Fruit fly (Drosophila melanogaster) whole organism, embryonic: ENCODE results near the gene CG3342.

Source experiments
- Awh ChIP-seq: fragments of 200-800 bp; sonication (Bioruptor generic); IDR thresholded peaks from 2 replicates; pipeline ENCODE4, ENCODE4 v1.3.6; 2022; ENCODE audit warnings: missing biosample characterization, missing genetic modification characterization
- Bteb2 ChIP-seq: fragments of 200-800 bp; sonication (Bioruptor generic); optimal IDR thresholded peaks from 2 replicates; lab custom pipeline; 2016; ENCODE audit warnings: missing biosample characterization, missing genetic modification characterization
- CG10209 ChIP-seq: fragments of 200-800 bp; sonication (Bioruptor generic); optimal IDR thresholded peaks from 3 replicates; lab custom pipeline; 2017; ENCODE audit warnings: missing biosample characterization, mild to moderate bottlenecking, missing genetic modification characterization, missing genetic modification reagents
- CG10979 ChIP-seq: fragments of 200-800 bp; sonication (Bioruptor generic); optimal IDR thresholded peaks from 2 replicates; lab custom pipeline; 2018; ENCODE audit warnings: missing biosample characterization, mild to moderate bottlenecking, missing genetic modification characterization, moderate library complexity
- CG11504 ChIP-seq: fragments of 200-800 bp; sonication (Bioruptor generic); optimal IDR thresholded peaks from 3 replicates; lab custom pipeline; 2019; ENCODE audit warnings: missing biosample characterization, mild to moderate bottlenecking, missing genetic modification characterization, moderate library complexity
- CG12769 ChIP-seq: fragments of 200-800 bp; sonication (Bioruptor generic); optimal IDR thresholded peaks from 2 replicates; lab custom pipeline; 2019; ENCODE audit warnings: missing biosample characterization, mild to moderate bottlenecking, missing genetic modification characterization, moderate library complexity
- CG13287 ChIP-seq: fragments of 200-800 bp; sonication (Bioruptor generic); IDR thresholded peaks from 2 replicates; pipeline ENCODE4 v1.3.6; 2022; ENCODE audit warnings: missing biosample characterization, missing genetic modification characterization; ENCODE audit not compliant: partially characterized antibody
- CG13894 ChIP-seq: fragments of 200-800 bp; sonication (Bioruptor generic); optimal IDR thresholded peaks from 3 replicates; lab custom pipeline; 2018; ENCODE audit warnings: missing biosample characterization, mild to moderate bottlenecking, missing genetic modification characterization, moderate library complexity
- CG15011 ChIP-seq: fragments of 200-800 bp; sonication (Bioruptor generic); optimal IDR thresholded peaks from 3 replicates; lab custom pipeline; 2018; ENCODE audit warnings: missing biosample characterization, mild to moderate bottlenecking, missing genetic modification characterization
- CG16815 ChIP-seq: fragments of 200-800 bp; sonication (Bioruptor generic); optimal IDR thresholded peaks from 3 replicates; lab custom pipeline; 2017; ENCODE audit warnings: missing biosample characterization, mild to moderate bottlenecking, missing genetic modification characterization
- CG2120 ChIP-seq: fragments of 200-800 bp; sonication (Bioruptor generic); optimal IDR thresholded peaks from 3 replicates; lab custom pipeline; 2016; ENCODE audit warnings: missing biosample characterization, missing genetic modification characterization
- CG2678 ChIP-seq: fragments of 200-800 bp; sonication (Bioruptor generic); optimal IDR thresholded peaks from 3 replicates; lab custom pipeline; 2019; ENCODE audit warnings: missing biosample characterization, mild to moderate bottlenecking, missing genetic modification characterization, moderate library complexity
- CG31441 ChIP-seq: fragments of 200-800 bp; sonication (Bioruptor generic); IDR thresholded peaks from 2 replicates; pipeline ENCODE4 v1.3.6; 2022; ENCODE audit warnings: missing biosample characterization, missing genetic modification characterization
- CG32532 ChIP-seq: fragments of 200-800 bp; sonication (Bioruptor generic); IDR thresholded peaks from 2 replicates; pipeline ENCODE4 v1.3.6; 2022; ENCODE audit warnings: missing biosample characterization, missing genetic modification characterization
- CG3281 ChIP-seq: fragments of 200-800 bp; sonication (Bioruptor generic); optimal IDR thresholded peaks from 3 replicates; lab custom pipeline; 2017; ENCODE audit warnings: missing biosample characterization, mild to moderate bottlenecking, missing genetic modification characterization
- CG8089 ChIP-seq: fragments of 200-800 bp; sonication (Bioruptor generic); optimal IDR thresholded peaks from 3 replicates; lab custom pipeline; 2016; ENCODE audit warnings: missing biosample characterization, missing genetic modification characterization
- CG8290 ChIP-seq, 3 experiments: fragments of 200-800 bp; sonication (Bioruptor generic); optimal IDR thresholded peaks; 2 replicates each; lab custom pipeline; 2016 to 2019; ENCODE audit warnings: missing biosample characterization in 3 of 3, missing genetic modification characterization in 3 of 3, mild to moderate bottlenecking in 2 of 3, moderate library complexity in 1 of 3
- CG9609 ChIP-seq: fragments of 200-800 bp; sonication (Bioruptor generic); optimal IDR thresholded peaks from 3 replicates; lab custom pipeline; 2016; ENCODE audit warnings: missing biosample characterization, missing genetic modification characterization
- CG9932 ChIP-seq: fragments of 200-800 bp; sonication (Bioruptor generic); IDR thresholded peaks from 2 replicates; pipeline ENCODE4 v1.3.6; 2022; ENCODE audit warnings: missing biosample characterization, missing genetic modification characterization
- D19B ChIP-seq: fragments of 200-800 bp; sonication (Bioruptor generic); optimal IDR thresholded peaks from 2 replicates; lab custom pipeline; 2017; ENCODE audit warnings: missing biosample characterization, mild to moderate bottlenecking, missing genetic modification characterization
- Dll ChIP-seq: fragments of 200-800 bp; sonication (Bioruptor generic); IDR thresholded peaks from 4 replicates; pipeline ENCODE4 v1.3.6; 2022; ENCODE audit warnings: missing biosample characterization, missing genetic modification characterization; ENCODE audit not compliant: partially characterized antibody
- Dp ChIP-seq: fragments of 200-800 bp; sonication (Bioruptor generic); optimal IDR thresholded peaks from 2 replicates; lab custom pipeline; 2018; ENCODE audit warnings: missing biosample characterization, mild to moderate bottlenecking, missing genetic modification characterization, moderate library complexity
- Lhr ChIP-seq: fragments of 200-800 bp; sonication (Bioruptor generic); optimal IDR thresholded peaks from 3 replicates; lab custom pipeline; 2017; ENCODE audit warnings: mild to moderate bottlenecking, missing biosample characterization, missing genetic modification reagents, missing genetic modification characterization
- MESR4 ChIP-seq: fragments of 200-800 bp; sonication (Bioruptor generic); optimal IDR thresholded peaks from 2 replicates; lab custom pipeline; 2018; ENCODE audit warnings: missing biosample characterization, mild to moderate bottlenecking, missing genetic modification characterization, moderate library complexity
- Med ChIP-seq: fragments of 200-800 bp; sonication (Bioruptor generic); peaks from one replicate; lab custom pipeline; 2016; ENCODE audit warnings: missing biosample characterization, missing genetic modification characterization, mild to moderate bottlenecking, inconsistent platforms, moderate library complexity
- PHDP ChIP-seq: fragments of 200-800 bp; sonication (Bioruptor generic); optimal IDR thresholded peaks from 3 replicates; lab custom pipeline; 2018; ENCODE audit warnings: missing biosample characterization, mild to moderate bottlenecking, missing genetic modification characterization, moderate library complexity
- Vsx1 ChIP-seq: fragments of 200-800 bp; sonication (Bioruptor generic); optimal IDR thresholded peaks from 2 replicates; lab custom pipeline; 2017; ENCODE audit warnings: missing biosample characterization, mild to moderate bottlenecking, missing genetic modification characterization, missing genetic modification reagents
- ab ChIP-seq: fragments of 200-800 bp; sonication (Bioruptor generic); optimal IDR thresholded peaks from 2 replicates; lab custom pipeline; 2016; ENCODE audit warnings: missing biosample characterization, missing genetic modification characterization
- ato ChIP-seq: fragments of 200-800 bp; sonication (Bioruptor generic); IDR thresholded peaks from 2 replicates; pipeline ENCODE4 v1.3.6; 2022; ENCODE audit warnings: missing biosample characterization, missing genetic modification characterization; ENCODE audit not compliant: partially characterized antibody
- caup ChIP-seq: fragments of 200-800 bp; sonication (Bioruptor generic); optimal IDR thresholded peaks from 3 replicates; lab custom pipeline; 2017; ENCODE audit warnings: missing biosample characterization, mild to moderate bottlenecking, missing genetic modification characterization, moderate library complexity; ENCODE audit not compliant: severe bottlenecking
- chinmo ChIP-seq: fragments of 200-800 bp; sonication (Bioruptor generic); IDR thresholded peaks from 4 replicates; pipeline ENCODE4 v1.3.6; 2022; ENCODE audit warnings: missing biosample characterization, missing genetic modification characterization; ENCODE audit not compliant: partially characterized antibody
- crc ChIP-seq: fragments of 200-800 bp; sonication (Bioruptor generic); optimal IDR thresholded peaks from 2 replicates; lab custom pipeline; 2016; ENCODE audit warnings: missing biosample characterization, missing genetic modification characterization
- cwo ChIP-seq: fragments of 200-800 bp; sonication (Bioruptor generic); optimal IDR thresholded peaks from 3 replicates; lab custom pipeline; 2017; ENCODE audit warnings: missing biosample characterization, missing genetic modification characterization, mild to moderate bottlenecking, moderate library complexity, missing genetic modification reagents
- dati ChIP-seq: fragments of 200-800 bp; sonication (Bioruptor generic); IDR thresholded peaks from 2 replicates; pipeline ENCODE4 v1.3.6; 2022; ENCODE audit warnings: missing biosample characterization, missing genetic modification characterization
- dpn ChIP-seq, 2 experiments: fragments of 200-800 bp; sonication (Bioruptor generic); optimal IDR thresholded peaks; 3 replicates each; lab custom pipeline; 2016; ENCODE audit warnings: missing biosample characterization in 2 of 2, missing genetic modification characterization in 2 of 2
- ewg ChIP-seq: fragments of 200-800 bp; sonication (Bioruptor generic); optimal IDR thresholded peaks from 3 replicates; lab custom pipeline; 2017; ENCODE audit warnings: mild to moderate bottlenecking, missing biosample characterization, missing genetic modification reagents, missing genetic modification characterization
- grau ChIP-seq: fragments of 200-800 bp; optimal IDR thresholded peaks from 3 replicates; lab custom pipeline; 2019; ENCODE audit warnings: missing biosample characterization, mild to moderate bottlenecking, missing genetic modification characterization, moderate library complexity
- grn ChIP-seq: fragments of 200-800 bp; sonication (Bioruptor generic); optimal IDR thresholded peaks from 3 replicates; lab custom pipeline; 2017; ENCODE audit warnings: missing biosample characterization, missing genetic modification characterization
- hb ChIP-seq: fragments of 200-800 bp; sonication (Bioruptor generic); IDR thresholded peaks from 3 replicates; pipeline ENCODE4 v1.3.6; 2022; ENCODE audit warnings: missing biosample characterization, missing genetic modification characterization; ENCODE audit not compliant: partially characterized antibody
- lbe ChIP-seq: fragments of 200-800 bp; sonication (Bioruptor generic); optimal IDR thresholded peaks from 2 replicates; lab custom pipeline; 2016; ENCODE audit warnings: missing biosample characterization, mild to moderate bottlenecking, missing genetic modification characterization
- lmd ChIP-seq: fragments of 200-800 bp; sonication (Bioruptor generic); IDR thresholded peaks from 2 replicates; pipeline ENCODE4 v1.3.6; 2022; ENCODE audit warnings: missing biosample characterization, missing genetic modification characterization
- mirr ChIP-seq: fragments of 200-800 bp; sonication (Bioruptor generic); optimal IDR thresholded peaks from 3 replicates; lab custom pipeline; 2018; ENCODE audit warnings: missing biosample characterization, mild to moderate bottlenecking, missing genetic modification characterization
- nmo ChIP-seq: fragments of 200-800 bp; sonication (Bioruptor generic); optimal IDR thresholded peaks from 2 replicates; lab custom pipeline; 2018; ENCODE audit warnings: missing biosample characterization, mild to moderate bottlenecking, missing genetic modification characterization, moderate library complexity
- pnt ChIP-seq: fragments of 200-800 bp; sonication (Bioruptor generic); optimal IDR thresholded peaks from 3 replicates; lab custom pipeline; 2016; ENCODE audit warnings: missing biosample characterization, missing genetic modification characterization
- pum ChIP-seq: fragments of 200-800 bp; sonication (Bioruptor generic); optimal IDR thresholded peaks from 2 replicates; lab custom pipeline; 2016; ENCODE audit warnings: missing biosample characterization, missing genetic modification characterization
- pzg ChIP-seq: fragments of 200-800 bp; sonication (Bioruptor generic); optimal IDR thresholded peaks from 3 replicates; lab custom pipeline; 2018; ENCODE audit warnings: missing biosample characterization, mild to moderate bottlenecking, missing genetic modification characterization, moderate library complexity
- row ChIP-seq: fragments of 200-800 bp; sonication (Bioruptor generic); IDR thresholded peaks from 3 replicates; pipeline ENCODE4 v1.3.6; 2022; ENCODE audit warnings: missing biosample characterization, missing genetic modification characterization
- sd ChIP-seq: fragments of 200-800 bp; sonication (Bioruptor generic); optimal IDR thresholded peaks from 3 replicates; lab custom pipeline; 2018; ENCODE audit warnings: missing biosample characterization, mild to moderate bottlenecking, missing genetic modification characterization, moderate library complexity
- sug ChIP-seq: fragments of 200-800 bp; optimal IDR thresholded peaks from 2 replicates; lab custom pipeline; 2019; ENCODE audit warnings: missing biosample characterization, mild to moderate bottlenecking, missing genetic modification characterization, moderate library complexity
- toy ChIP-seq: fragments of 200-800 bp; sonication (Bioruptor generic); IDR thresholded peaks from 2 replicates; pipeline ENCODE4 v1.3.6; 2022; ENCODE audit warnings: missing biosample characterization, missing genetic modification characterization
- wdn ChIP-seq: fragments of 200-800 bp; sonication (Bioruptor generic); IDR thresholded peaks from 2 replicates; pipeline ENCODE4 v1.3.6; 2022; ENCODE audit warnings: missing biosample characterization, missing genetic modification characterization

CG3342 gene

dm6 chrX:6546970-6547369 is 19.3 kb upstream of the CG3342 start:
- TF ChIP-seq ato (GFP tag; lab: Robert Waterston, UW) (no peak), CG12769 (tag; lab: Kevin White, UChicago) (peak; percentile 28), Dll (no peak), ab (GFP tag; lab: Kevin White, UChicago) (no peak), CG8290 (GFP tag; optimal IDR thresholded peaks at IDR 0.05; lab: Kevin White, UChicago) (no peak), CG8290 (tag; optimal IDR thresholded peaks at IDR 0.05; lab: Kevin White, UChicago) (peak in 1 of 2 experiments; percentile 12), mirr (GFP tag; lab: Kevin White, UChicago) (peak; percentile 9), Vsx1 (GFP tag; lab: Kevin White, UChicago) (peak; percentile 2), CG8089 (no peak), Awh (GFP tag; lab: Robert Waterston, UW) (no peak), pzg (GFP tag; lab: Kevin White, UChicago) (no peak), dpn (GFP tag; optimal IDR thresholded peaks at IDR 0.05; lab: Kevin White, UChicago) (no peak), crc (GFP tag; lab: Kevin White, UChicago) (no peak), sd (peak; percentile 46), cwo (GFP tag; lab: Kevin White, UChicago) (no peak), CG15011 (no peak), ewg (GFP tag; lab: Kevin White, UChicago) (no peak), grn (GFP tag; lab: Kevin White, UChicago) (peak; percentile 49), pnt (no peak), CG32532 (GFP tag; lab: Robert Waterston, UW) (no peak), grau (tag; lab: Kevin White, UChicago) (peak; percentile 64), caup (GFP tag; lab: Kevin White, UChicago) (no peak), row (GFP tag; lab: Robert Waterston, UW) (peak; percentile 24; the same call in 1 of the 3 replicates), CG2678 (tag; lab: Kevin White, UChicago) (peak; percentile 30), Dp (GFP tag; lab: Kevin White, UChicago) (no peak), toy (no peak), CG3281 (peak; percentile 37), chinmo (GFP tag; lab: Robert Waterston, UW) (0 out of 4 replicates have a peak, but pooled peaks have one; percentile 27), CG2120 (GFP tag; lab: Kevin White, UChicago) (peak; percentile 12), CG11504 (tag; lab: Kevin White, UChicago) (no peak), CG13894 (tag; lab: Kevin White, UChicago) (no peak), CG10979 (tag; lab: Kevin White, UChicago) (no peak), hb (no peak), Med (peak; percentile 77), lmd (no peak), PHDP (tag; lab: Kevin White, UChicago) (peak; percentile 24), Lhr (GFP tag; lab: Kevin White, UChicago) (no peak), sug (peak; percentile 5), pum (no peak), dati (GFP tag; lab: Robert Waterston, UW) (no peak)

- TF ChIP-seq nmo (GFP tag; lab: Kevin White, UChicago) (no peak), lbe (no peak), CG16815 (GFP tag; lab: Kevin White, UChicago) (no peak), MESR4 (GFP tag; lab: Kevin White, UChicago) (no peak), CG31441 (GFP tag; lab: Robert Waterston, UW) (no peak), CG10209 (GFP tag; lab: Kevin White, UChicago) (no peak), wdn (no peak), Bteb2 (GFP tag; lab: Kevin White, UChicago) (no peak), grau (tag; lab: Kevin White, UChicago) (no peak), CG9932 (GFP tag; lab: Robert Waterston, UW) (peak; percentile 27; the same call in 1 of the 2 replicates), CG9609 (GFP tag; lab: Kevin White, UChicago) (no peak), D19B (GFP tag; lab: Kevin White, UChicago) (no peak), pnt (no peak), CG13287 (GFP tag; lab: Robert Waterston, UW) (peak; percentile 22; the same call in 1 of the 2 replicates)
These were observed 18.2 kb upstream of the CG3342 start for dm6 chrX:6545862-6546270.
